Fruit fly (Drosophila melanogaster) whole organism, larva: ENCODE measurements around the gene Dci.
A peak's percentile ranks its signal among the peaks of the same experiment; 100 is the strongest.

Source experiments
- noc ChIP-seq: fragments of 200-800 bp; sonication (Bioruptor generic); optimal IDR thresholded peaks from 3 replicates; lab custom pipeline; 2019; ENCODE audit warnings: missing biosample characterization, mild to moderate bottlenecking, missing genetic modification characterization, moderate library complexity

Gene Dci

dm6 chr3L:884239-884638 lies 33.1 kb downstream of the Dci start:
- no peak for TF ChIP-seq noc (tag; lab: Kevin White, UChicago)

DNA sequence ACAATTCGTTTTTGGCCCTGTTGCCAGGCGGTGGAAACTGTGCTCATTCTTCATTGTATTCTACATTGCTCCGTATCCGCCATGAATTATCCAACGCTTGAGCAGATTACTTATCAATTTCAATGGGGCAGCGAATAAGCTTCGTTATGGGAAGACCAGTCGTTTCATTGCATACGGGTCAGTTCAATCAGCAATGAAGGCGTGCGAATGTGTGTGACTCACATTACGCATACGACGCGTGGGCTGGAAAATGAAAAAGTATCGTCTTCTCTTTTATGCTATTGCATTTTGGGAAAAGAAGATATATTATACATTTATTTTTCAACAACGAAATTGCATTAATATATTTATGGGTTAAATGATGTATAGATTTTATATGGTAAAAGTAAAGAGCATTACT lies 33.9 kb downstream of the Dci start:
- TF ChIP-seq noc (tag; lab: Kevin White, UChicago): no peak

DNA sequence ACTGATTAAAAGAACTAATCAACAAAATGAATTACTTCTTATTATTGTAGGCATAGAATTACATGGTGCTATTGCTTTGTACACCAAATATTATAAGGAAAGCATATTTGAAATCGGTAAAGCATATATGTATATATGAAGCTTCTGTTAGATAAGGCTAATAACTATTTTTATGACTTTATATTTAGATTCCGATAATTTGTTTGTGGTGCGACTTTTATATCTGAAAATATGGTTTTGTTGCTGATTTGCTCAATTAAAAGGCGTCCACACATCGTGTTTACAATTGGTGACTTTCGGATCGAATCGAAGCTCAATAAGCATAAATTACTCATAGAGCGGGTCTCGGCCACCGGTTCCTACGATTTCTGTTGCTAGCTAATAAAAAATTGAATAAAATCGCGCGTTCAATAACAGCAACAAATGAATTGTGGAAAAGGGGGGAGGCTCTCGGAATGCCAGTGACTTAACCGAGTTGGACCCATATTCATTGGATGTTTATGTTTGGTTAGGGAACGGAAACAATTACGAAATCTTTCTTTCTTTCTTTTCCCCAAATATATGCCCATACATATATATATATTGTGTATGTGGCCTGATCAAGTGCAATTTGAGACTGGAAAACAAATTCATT lies 34.6 kb downstream of the Dci start:
- TF ChIP-seq noc (tag; lab: Kevin White, UChicago): no peak

dm6 chr3L:887423-888097 lies 36.4 kb downstream of the Dci start:
- TF ChIP-seq noc (tag; lab: Kevin White, UChicago): no peak

DNA sequence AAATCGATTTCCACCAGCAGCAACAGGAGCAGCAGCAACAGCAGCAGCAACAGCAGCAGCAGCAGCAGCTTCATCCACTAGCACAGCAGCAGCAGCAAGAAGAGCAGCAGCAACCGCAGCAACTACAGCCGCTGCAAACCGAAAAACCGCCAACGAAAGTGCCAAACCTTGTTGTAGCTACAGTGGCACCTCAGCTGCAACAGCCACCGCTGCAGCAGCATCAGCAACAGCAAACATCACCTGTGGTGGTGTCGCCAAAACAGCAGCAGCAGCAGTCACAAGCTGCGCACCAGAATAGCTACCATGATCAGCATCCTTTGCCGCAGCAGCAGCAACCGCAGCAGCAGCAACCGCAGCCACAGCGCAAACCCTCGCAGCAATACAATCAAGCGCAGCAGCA lies 37.2 kb downstream of the Dci start:
- TF ChIP-seq noc (tag; lab: Kevin White, UChicago): no peak

dm6 chr3L:895314-895980 lies 44.3 kb downstream of the Dci start, which contains the start of gene CG34056:
Gene CG34056, plus strand, starts transcription at chr3L:895951.
- peak; percentile 94 for TF ChIP-seq noc (tag; lab: Kevin White, UChicago)

dm6 chr3L:897080-897479 lies 45.9 kb downstream of the Dci start, which contains the start of gene CG34057:
Gene CG34057, plus strand, starts transcription at chr3L:897380.
- TF ChIP-seq noc (tag; lab: Kevin White, UChicago): no peak

DNA sequence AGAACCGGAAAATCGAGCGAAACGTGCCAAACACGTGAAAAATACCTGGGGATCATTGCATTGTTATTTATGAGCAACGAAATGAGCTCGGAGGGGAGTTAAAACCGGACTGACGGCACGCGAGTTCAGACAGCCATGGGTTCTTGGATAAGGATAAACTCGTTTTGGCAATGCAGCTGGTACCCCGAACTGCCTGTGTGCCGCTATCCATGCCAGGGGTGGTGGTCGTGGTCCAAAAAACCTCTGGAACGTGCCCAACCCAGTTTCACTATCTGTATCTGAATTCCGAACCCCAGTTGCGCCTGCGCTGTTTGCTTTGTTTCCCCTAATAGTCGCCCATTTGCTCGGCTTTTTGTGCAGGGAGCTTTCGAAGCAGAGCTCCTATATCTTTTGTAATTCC lies 48.2 kb downstream of the Dci start:
- no peak for TF ChIP-seq noc (tag; lab: Kevin White, UChicago)

- no peak for TF ChIP-seq noc (tag; lab: Kevin White, UChicago)
Observed at dm6 chr3L:900466-901249, 49.5 kb downstream of the Dci start.

dm6 chr3L:901442-901841 lies 50.3 kb downstream of the Dci start:
- TF ChIP-seq noc (tag; lab: Kevin White, UChicago): no peak
